Fruit fly (Drosophila melanogaster) Kc167 (cell line): Measurements from ENCODE around the gene CG15040.

Source experiments
- Myc ChIP-seq: fragments of >200 bp; optimal IDR thresholded peaks from 2 replicates; lab custom pipeline; 2017; ENCODE audit warnings: missing external identifiers
- Sin3A ChIP-seq: fragments of >200 bp; optimal IDR thresholded peaks from 2 replicates; lab custom pipeline; 2018; ENCODE audit warnings: missing external identifiers
- h ChIP-seq: fragments of >200 bp; optimal IDR thresholded peaks from 3 replicates; lab custom pipeline; 2018; ENCODE audit warnings: missing external identifiers
- insv ChIP-seq: fragments of >200 bp; optimal IDR thresholded peaks from 3 replicates; lab custom pipeline; 2018; ENCODE audit warnings: missing external identifiers
- psq ChIP-seq: fragments of >200 bp; optimal IDR thresholded peaks from 2 replicates; lab custom pipeline; 2017; ENCODE audit warnings: missing external identifiers
- ttk ChIP-seq: sonication (Bioruptor generic); optimal IDR thresholded peaks from 2 replicates; lab custom pipeline; 2017; ENCODE audit warnings: missing external identifiers

DNA sequence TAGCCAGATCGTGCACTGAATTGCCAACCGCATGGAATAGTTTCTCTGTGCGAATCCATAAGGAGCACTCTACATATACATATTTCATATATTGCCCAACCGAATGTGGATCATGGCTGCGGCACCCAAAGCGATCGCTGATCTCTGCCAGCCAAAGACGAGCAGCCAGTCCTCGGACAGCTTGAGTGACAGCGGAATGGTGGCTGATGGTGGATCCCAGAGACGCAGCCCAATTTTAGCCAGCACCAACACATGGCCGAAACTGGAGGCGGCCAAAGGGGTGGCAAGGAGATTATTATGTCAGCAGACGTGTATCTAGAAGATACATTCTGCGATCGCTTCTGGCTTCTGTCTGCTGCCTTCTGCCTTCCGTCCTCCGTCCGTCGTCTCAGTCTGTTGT, 13.6 kb upstream of the CG15040 start:
- TF ChIP-seq h (lab: Kevin White, UChicago), result no peak
- no peak for TF ChIP-seq Myc
- no peak for TF ChIP-seq Sin3A (lab: Kevin White, UChicago)
- TF ChIP-seq psq (lab: Kevin White, UChicago), result no peak
- no peak for TF ChIP-seq ttk (lab: Kevin White, UChicago)
- TF ChIP-seq insv, result no peak
